Worm (Caenorhabditis elegans): ENCODE measurements around the gene R10H10.4.

Gene R10H10.4

ce11 chrIV:10437114-10437513, 42.4 kb upstream of the R10H10.4 start (continued):
- TF ChIP-seq ztf-25 (GFP tag; IDR thresholded peaks at IDR 0.05) (no peak), C06A6.2 (GFP tag; conservative IDR thresholded peaks at IDR 0.05) (no peak), zfh-2 (GFP tag; conservative IDR thresholded peaks at IDR 0.05) (no peak), pha-4 (tag; optimal IDR thresholded peaks at IDR 0.05) (no peak)

DNA sequence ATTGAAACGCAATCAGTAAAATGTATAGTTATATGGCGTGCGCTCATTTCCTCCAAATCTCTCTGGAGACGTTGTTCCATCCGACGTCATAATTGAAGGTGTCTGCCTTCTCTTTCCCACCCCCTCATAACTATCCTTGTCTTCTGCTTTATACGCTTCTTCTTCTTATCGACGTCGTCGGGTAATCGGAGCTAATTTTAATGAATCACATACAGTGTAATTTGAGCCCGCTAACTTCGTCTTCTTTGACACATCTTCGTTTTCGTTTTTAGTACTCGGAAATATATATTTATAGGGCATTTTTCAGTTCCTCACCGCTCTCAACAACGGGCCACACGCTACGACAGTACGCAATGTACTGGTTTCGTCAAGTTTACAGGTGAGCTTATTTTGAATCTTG, 41.6 kb upstream of the R10H10.4 start, which contains the start of gene ins-1:
TSS of gene ins-1 (plus strand) at position 301 of the 400 bp plus-strand sequence.
- TF ChIP-seq C17E4.6 (GFP tag; IDR thresholded peaks at IDR 0.05) (no peak), athp-1 (tag; optimal IDR thresholded peaks at IDR 0.05) (no peak), F49E8.2 (tag; optimal IDR thresholded peaks at IDR 0.05; ENCODE audit: insufficient read depth) (no peak), dpl-1 (GFP tag; optimal IDR thresholded peaks at IDR 0.05) (no peak), lag-1 (GFP tag; IDR thresholded peaks at IDR 0.05) (no peak), F10E7.11 (tag; optimal IDR thresholded peaks at IDR 0.05) (no peak), lir-1 (GFP tag; conservative IDR thresholded peaks at IDR 0.05) (no peak)

- TF ChIP-seq rcor-1 (GFP tag; IDR thresholded peaks at IDR 0.05), result no peak
- no peak for TF ChIP-seq let-526 (GFP tag; IDR thresholded peaks at IDR 0.05)
- TF ChIP-seq ceh-91 (GFP tag; IDR thresholded peaks at IDR 0.05), result no peak
Observed at ce11 chrIV:10430507-10430906, 35.7 kb upstream of the R10H10.4 start.

DNA sequence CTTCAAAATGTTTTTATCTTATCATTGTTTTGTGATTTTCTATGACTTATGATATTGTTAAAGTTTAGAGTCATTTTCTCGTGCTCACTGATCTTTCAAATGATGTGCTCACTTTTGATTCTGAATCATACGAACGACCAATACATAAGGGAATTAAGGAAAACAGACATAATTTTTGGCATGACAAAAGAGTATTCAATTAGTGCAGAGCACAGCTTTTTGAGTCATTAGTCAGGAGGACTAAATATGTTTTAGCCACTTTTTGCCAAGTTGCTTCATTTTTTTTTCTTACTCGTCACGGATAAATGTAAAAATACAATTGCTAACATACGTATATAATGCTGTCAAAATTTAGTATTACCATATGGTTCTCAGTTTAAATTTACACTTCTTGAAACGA, 34.4 kb upstream of the R10H10.4 start, which contains the start of gene F13B12.2:
TSS of gene F13B12.2 (minus strand) at position 2 of the 400 bp plus-strand sequence.
- TF ChIP-seq B0336.3 (GFP tag; IDR thresholded peaks at IDR 0.05) (no peak), nhr-80 (tag; optimal IDR thresholded peaks at IDR 0.05) (peak; percentile 27)

- TF ChIP-seq attf-3 (GFP tag; conservative IDR thresholded peaks at IDR 0.05) (peak; percentile 98), attf-5 (GFP tag; optimal IDR thresholded peaks at IDR 0.05) (peak; percentile 9), nhr-80 (tag; optimal IDR thresholded peaks at IDR 0.05) (peak; percentile 16), lsl-1 (GFP tag; optimal IDR thresholded peaks at IDR 0.05) (peak; percentile 90), bed-2 (GFP tag; IDR thresholded peaks at IDR 0.05) (no peak), unc-62 (GFP tag; optimal IDR thresholded peaks at IDR 0.05) (no peak), snpc-4 (GFP tag; optimal IDR thresholded peaks at IDR 0.05) (no peak), snpc-4 (tag; optimal IDR thresholded peaks at IDR 0.05) (peak in 1 of 4 experiments; percentile 51), rpc-1 (optimal IDR thresholded peaks at IDR 0.05) (no peak), rpc-1 (tag; optimal IDR thresholded peaks at IDR 0.05) (no peak), snpc-1.3 (tag; optimal IDR thresholded peaks at IDR 0.05; ENCODE audit: insufficient read depth) (peak; percentile 7)
Observed at ce11 chrIV:10425129-10425528, 30.4 kb upstream of the R10H10.4 start.

DNA sequence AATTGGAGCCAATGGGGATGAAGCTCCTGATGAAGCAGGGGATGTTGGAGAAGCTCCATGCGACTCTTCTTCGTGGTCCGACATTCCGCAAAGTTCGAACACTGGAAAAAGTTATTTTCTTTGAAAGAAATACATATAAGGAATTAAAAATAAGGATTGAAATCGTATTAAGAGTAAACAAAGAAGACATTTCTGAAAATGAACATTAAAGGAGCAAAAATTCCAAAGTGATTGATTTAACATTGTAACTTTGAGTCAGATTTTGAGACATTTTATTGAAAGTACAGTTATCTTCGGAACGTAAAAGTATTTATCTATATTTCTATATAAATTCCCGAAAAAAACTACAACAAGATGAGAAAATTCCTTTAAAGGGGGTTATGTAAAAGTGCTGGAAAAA, 29.8 kb upstream of the R10H10.4 start, which contains the start of gene F13B12.1:
TSS of gene F13B12.1 (minus strand) at position 101 of the 400 bp plus-strand sequence.
- TF ChIP-seq nhr-179 (tag; optimal IDR thresholded peaks at IDR 0.05), result no peak
- no peak for TF ChIP-seq F37B4.10 (GFP tag; IDR thresholded peaks at IDR 0.05)
- no peak for TF ChIP-seq Y56A3A.18 (GFP tag; IDR thresholded peaks at IDR 0.05)
- no peak for TF ChIP-seq rcor-1 (GFP tag; IDR thresholded peaks at IDR 0.05)
- no peak for TF ChIP-seq egrh-3 (GFP tag; IDR thresholded peaks at IDR 0.05)
- no peak for TF ChIP-seq K12H6.12 (tag; optimal IDR thresholded peaks at IDR 0.05)
- no peak for TF ChIP-seq zim-3 (tag; optimal IDR thresholded peaks at IDR 0.05)
- no peak for TF ChIP-seq snpc-3.4 (tag; optimal IDR thresholded peaks at IDR 0.05)
- no peak for TF ChIP-seq zfh-2 (GFP tag; conservative IDR thresholded peaks at IDR 0.05)
- no peak for TF ChIP-seq nhr-27 (tag; optimal IDR thresholded peaks at IDR 0.05)
- no peak for TF ChIP-seq repo-1 (tag; optimal IDR thresholded peaks at IDR 0.05)
- TF ChIP-seq B0261.1 (tag; optimal IDR thresholded peaks at IDR 0.05), result no peak

Measured in whole organism, young adult.